Worm (Caenorhabditis elegans) whole organism, L4 larva: Measurements from ENCODE around the gene npr-28.
A peak's percentile ranks its signal among the peaks of the same experiment; 100 is the strongest.

Experiments
- F26F4.8 ChIP-seq: fragments of 200-800 bp; sonication (Bioruptor generic); conservative IDR thresholded peaks from 2 replicates; pipeline ENCODE4 v1.3.6; 2022; ENCODE audit warnings: missing genetic modification characterization, missing compliant biosample characterization
- F49E8.2 ChIP-seq: sonication (generic microtip); optimal IDR thresholded peaks from 2 replicates; lab custom pipeline; 2016; ENCODE audit warnings: missing compliant biosample characterization, mild to moderate bottlenecking, missing genetic modification characterization, borderline replicate concordance
- Y105C5A.15 ChIP-seq: fragments of 200-800 bp; sonication (Bioruptor generic); IDR thresholded peaks from 2 replicates; pipeline ENCODE4 v1.3.6; 2022; ENCODE audit warnings: missing genetic modification characterization, missing compliant biosample characterization
- aha-1 ChIP-seq: fragments of 150-350 bp; peaks from one replicate; lab custom pipeline; 2014; ENCODE audit warnings: missing biosample characterization, missing genetic modification characterization
- arid-1 ChIP-seq: fragments of 200-800 bp; sonication (Bioruptor generic); conservative IDR thresholded peaks from 2 replicates; pipeline ENCODE4 v1.3.6; 2022; ENCODE audit warnings: missing genetic modification reagents, missing genetic modification characterization, missing compliant biosample characterization
- ceh-44 ChIP-seq: fragments of 200-800 bp; sonication (Bioruptor generic); IDR thresholded peaks from 2 replicates; pipeline ENCODE4 v1.3.6; 2022; ENCODE audit warnings: missing genetic modification reagents, missing genetic modification characterization, missing compliant biosample characterization
- ceh-82 ChIP-seq: sonication (generic microtip); optimal IDR thresholded peaks from 2 replicates; lab custom pipeline; 2017; ENCODE audit warnings: missing biosample characterization, missing genetic modification characterization
- ctbp-1 ChIP-seq: fragments of 200-800 bp; sonication (Bioruptor generic); IDR thresholded peaks from 2 replicates; pipeline ENCODE4 v1.3.6; 2022; ENCODE audit warnings: missing genetic modification reagents, missing genetic modification characterization, missing compliant biosample characterization
- daf-12 ChIP-seq: fragments of 150-350 bp; optimal IDR thresholded peaks from 2 replicates; lab custom pipeline; 2014; ENCODE audit warnings: missing biosample characterization, missing genetic modification reagents, missing genetic modification characterization
- daf-16 ChIP-seq, 3 experiments: sonication (generic microtip); optimal IDR thresholded peaks; 2 replicates each; lab custom pipeline; 2016 to 2017; ENCODE audit warnings: missing genetic modification characterization in 3 of 3, missing genetic modification reagents in 3 of 3, mild to moderate bottlenecking in 2 of 3, missing compliant biosample characterization in 2 of 3, missing biosample characterization in 1 of 3, moderate library complexity in 1 of 3
- daf-19 ChIP-seq: fragments of 200-800 bp; sonication (Bioruptor generic); conservative IDR thresholded peaks from 2 replicates; pipeline ENCODE4 v1.3.6; 2022; ENCODE audit warnings: missing genetic modification characterization, missing compliant biosample characterization
- daf-8 ChIP-seq: fragments of 200-800 bp; sonication (Bioruptor generic); IDR thresholded peaks from 2 replicates; pipeline ENCODE4 v1.3.6; 2022; ENCODE audit warnings: missing genetic modification characterization, missing compliant biosample characterization
- dpl-1 ChIP-seq: fragments of 150-350 bp; optimal IDR thresholded peaks from 2 replicates; lab custom pipeline; 2014; ENCODE audit warnings: missing biosample characterization, missing genetic modification reagents, missing genetic modification characterization
- dve-1 ChIP-seq: sonication (generic microtip); optimal IDR thresholded peaks from 2 replicates; lab custom pipeline; 2017; ENCODE audit warnings: antibody characterized with exemption, mild to moderate bottlenecking, missing genetic modification characterization, missing compliant biosample characterization; ENCODE audit not compliant: insufficient read depth
- egl-43 ChIP-seq: fragments of 200-800 bp; sonication (Bioruptor generic); IDR thresholded peaks from 2 replicates; pipeline ENCODE4 v1.3.6; 2022; ENCODE audit warnings: missing genetic modification reagents, missing genetic modification characterization, missing compliant biosample characterization
- fkh-10 ChIP-seq: fragments of 150-350 bp; optimal IDR thresholded peaks from 2 replicates; lab custom pipeline; 2014; ENCODE audit warnings: missing biosample characterization, missing genetic modification reagents, missing genetic modification characterization
- hif-1 ChIP-seq, 2 experiments: sonication (generic microtip); optimal IDR thresholded peaks; 2 replicates each; lab custom pipeline; 2016 to 2017; ENCODE audit warnings: missing compliant biosample characterization in 2 of 2, missing genetic modification characterization in 2 of 2, missing genetic modification reagents in 2 of 2, missing genotype in 2 of 2, mild to moderate bottlenecking in 1 of 2
- hlh-11 ChIP-seq: fragments of 200-800 bp; sonication (Bioruptor generic); optimal IDR thresholded peaks from 2 replicates; lab custom pipeline; 2018; ENCODE audit warnings: mild to moderate bottlenecking, missing genetic modification characterization, missing compliant biosample characterization
- hlh-30 ChIP-seq: sonication (generic microtip); optimal IDR thresholded peaks from 2 replicates; lab custom pipeline; 2017; ENCODE audit warnings: antibody characterized with exemption, mild to moderate bottlenecking, missing genetic modification characterization, missing compliant biosample characterization; ENCODE audit not compliant: insufficient read depth
- hmg-1.1 ChIP-seq: fragments of 200-800 bp; sonication (Bioruptor generic); IDR thresholded peaks from 2 replicates; pipeline ENCODE4 v1.3.6; 2022; ENCODE audit warnings: missing genetic modification reagents, missing genetic modification characterization, missing compliant biosample characterization
- lin-38 ChIP-seq: fragments of 200-800 bp; sonication (Bioruptor generic); IDR thresholded peaks from 2 replicates; pipeline ENCODE4 v1.3.6; 2022; ENCODE audit warnings: missing genetic modification reagents, missing genetic modification characterization, missing compliant biosample characterization
- madf-9 ChIP-seq: fragments of 200-800 bp; sonication (Bioruptor generic); conservative IDR thresholded peaks from 2 replicates; pipeline ENCODE4 v1.3.6; 2022; ENCODE audit warnings: missing genetic modification reagents, missing genetic modification characterization, missing compliant biosample characterization
- mes-2 ChIP-seq: sonication (generic microtip); optimal IDR thresholded peaks from 2 replicates; lab custom pipeline; 2016; ENCODE audit warnings: missing genotype, mild to moderate bottlenecking, missing genetic modification characterization, missing compliant biosample characterization; ENCODE audit not compliant: poor library complexity, severe bottlenecking
- nhr-25 ChIP-seq: sonication (generic microtip); optimal IDR thresholded peaks from 2 replicates; lab custom pipeline; 2017; ENCODE audit warnings: missing genetic modification characterization, mild to moderate bottlenecking, missing compliant biosample characterization, antibody characterized with exemption, moderate library complexity, borderline replicate concordance; ENCODE audit not compliant: insufficient read depth
- nhr-42 ChIP-seq: fragments of 200-800 bp; sonication (Bioruptor generic); IDR thresholded peaks from 2 replicates; pipeline ENCODE4 v1.3.6; 2022; ENCODE audit warnings: missing genetic modification characterization, missing compliant biosample characterization
- nhr-76 ChIP-seq: fragments of 150-350 bp; optimal IDR thresholded peaks from 2 replicates; lab custom pipeline; 2014; ENCODE audit warnings: missing biosample characterization, missing genetic modification characterization
- php-3 ChIP-seq: fragments of 200-800 bp; sonication (Bioruptor generic); IDR thresholded peaks from 2 replicates; pipeline ENCODE4 v1.3.6; 2022; ENCODE audit warnings: missing genetic modification reagents, missing genetic modification characterization, missing compliant biosample characterization
- pqm-1 ChIP-seq: sonication (generic microtip); optimal IDR thresholded peaks from 2 replicates; lab custom pipeline; 2017; ENCODE audit warnings: missing biosample characterization, missing genetic modification characterization
- rbr-2 ChIP-seq: sonication (generic microtip); optimal IDR thresholded peaks from 2 replicates; lab custom pipeline; 2016; ENCODE audit warnings: missing genotype, missing genetic modification characterization, missing compliant biosample characterization
- sdz-12 ChIP-seq: fragments of 200-800 bp; sonication (Bioruptor generic); optimal IDR thresholded peaks from 2 replicates; lab custom pipeline; 2018; ENCODE audit warnings: mild to moderate bottlenecking, missing genetic modification characterization, missing compliant biosample characterization
- spr-1 ChIP-seq: sonication (generic microtip); optimal IDR thresholded peaks from 2 replicates; lab custom pipeline; 2016; ENCODE audit warnings: mild to moderate bottlenecking, missing genetic modification characterization, missing compliant biosample characterization
- spr-3 ChIP-seq: fragments of 200-800 bp; sonication (Bioruptor generic); optimal IDR thresholded peaks from 2 replicates; lab custom pipeline; 2018; ENCODE audit warnings: mild to moderate bottlenecking, missing genetic modification characterization, missing compliant biosample characterization
- unc-39 ChIP-seq: sonication (generic microtip); optimal IDR thresholded peaks from 2 replicates; lab custom pipeline; 2017; ENCODE audit warnings: missing biosample characterization, missing genetic modification characterization
- unc-62 ChIP-seq, 3 experiments: fragments of 150-350 bp in 1 of 3; sonication (generic microtip); optimal IDR thresholded peaks in 2 of 3; peaks in 1 of 3; 1 replicate in 1 of 3; 2 replicates in 2 of 3; lab custom pipeline; 2014 to 2017; ENCODE audit warnings: missing biosample characterization in 3 of 3, missing genetic modification characterization in 3 of 3, missing genetic modification reagents in 3 of 3, missing genotype in 1 of 3
- vab-7 ChIP-seq: fragments of 200-800 bp; sonication (Bioruptor generic); IDR thresholded peaks from 2 replicates; pipeline ENCODE4 v1.3.6; 2022; ENCODE audit warnings: missing genetic modification reagents, missing genetic modification characterization, missing compliant biosample characterization

npr-28 gene

DNA sequence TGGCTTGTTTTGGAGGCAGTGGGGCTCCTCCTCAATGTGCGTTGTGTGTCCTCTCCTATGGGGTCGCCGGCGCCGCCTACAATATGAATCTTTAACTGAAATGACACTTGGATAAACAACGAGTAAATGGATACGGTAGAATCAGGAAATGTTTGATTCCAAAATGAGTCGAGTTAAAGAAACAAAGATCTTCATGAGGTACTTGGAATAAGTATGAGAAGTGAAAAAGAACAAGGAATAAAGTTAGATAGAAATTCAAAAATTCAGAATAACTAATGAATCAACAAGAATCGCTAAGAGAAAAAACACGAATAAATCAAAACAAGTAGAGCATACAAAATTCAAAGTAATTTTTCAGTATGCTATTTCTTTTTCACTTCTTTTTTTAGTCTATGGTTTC is at the start of gene npr-28:
Gene npr-28 (minus strand): TSS at position 101 of the 400 bp plus-strand sequence.
- TF ChIP-seq aha-1: peak; percentile 70
- TF ChIP-seq daf-8 (GFP tag; lab: Robert Waterston, UW): no peak
- no peak for TF ChIP-seq lin-38
- TF ChIP-seq, all 104 proteins: peak for 1

ce11 chrX:8394279-8394678 is 43.4 kb upstream of the npr-28 start:
- TF ChIP-seq hmg-1.1 (GFP tag; lab: Robert Waterston, UW) (no peak), fkh-10 (GFP tag; lab: Kevin White, UChicago) (no peak)

DNA sequence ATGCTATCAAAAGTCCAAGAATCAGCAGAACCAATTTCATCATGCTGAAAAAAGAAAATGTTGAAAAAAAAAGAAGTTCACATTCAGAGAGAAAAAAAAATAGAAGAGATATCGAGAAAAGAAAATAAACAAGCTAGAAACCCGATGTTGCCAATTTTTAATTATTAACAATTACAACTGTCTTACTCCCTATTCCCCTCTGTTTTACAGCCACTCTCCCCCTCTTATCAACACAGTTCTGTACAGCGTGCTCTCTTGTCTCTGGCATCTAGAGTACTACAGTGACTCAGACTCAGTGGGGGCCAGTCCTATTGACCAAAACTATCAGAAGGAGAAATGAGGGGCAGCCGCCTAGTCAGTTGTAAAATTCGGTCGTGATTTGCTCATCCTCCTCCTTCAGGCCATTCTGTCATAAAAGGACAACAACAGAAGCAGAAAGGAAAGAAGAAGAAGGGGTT is 41.7 kb upstream of the npr-28 start, which contains the start of gene wrk-1:
Gene wrk-1 (minus strand): TSS at position 51 of the 458 bp plus-strand sequence.
- no peak for TF ChIP-seq madf-9 (GFP tag; lab: Robert Waterston, UW)
- peak in 1 of 2 experiments; percentile 93 for TF ChIP-seq unc-62 (GFP tag; optimal IDR thresholded peaks at IDR 0.05 in 1 of 2; lab: Kevin White, UChicago)
- TF ChIP-seq unc-62 (tag; optimal IDR thresholded peaks at IDR 0.05; lab: Kevin White, UChicago): no peak
- no peak for TF ChIP-seq dpl-1 (GFP tag; lab: Kevin White, UChicago)
- no peak for TF ChIP-seq ctbp-1
- peak; percentile 27 for TF ChIP-seq hlh-11 (tag; lab: Kevin White, UChicago)
- TF ChIP-seq pqm-1 (tag; lab: Kevin White, UChicago): peak; percentile 43
- peak; percentile 43 for TF ChIP-seq dve-1 (tag; lab: Kevin White, UChicago)
- TF ChIP-seq daf-16 (GFP tag; optimal IDR thresholded peaks at IDR 0.05; lab: Kevin White, UChicago): no peak
- TF ChIP-seq daf-16 (tag; optimal IDR thresholded peaks at IDR 0.05; lab: Kevin White, UChicago): peak; percentile 35

ce11 chrX:8391505-8391904 is 40.6 kb upstream of the npr-28 start:
- TF ChIP-seq spr-1 (tag; lab: Kevin White, UChicago): no peak
- TF ChIP-seq nhr-76: no peak
- TF ChIP-seq unc-62 (GFP tag; optimal IDR thresholded peaks at IDR 0.05 in 1 of 2; lab: Kevin White, UChicago): peak in 1 of 2 experiments; percentile 67
- no peak for TF ChIP-seq unc-62 (tag; optimal IDR thresholded peaks at IDR 0.05; lab: Kevin White, UChicago)
- TF ChIP-seq hif-1 (tag; optimal IDR thresholded peaks at IDR 0.05; lab: Kevin White, UChicago): no peak

- TF ChIP-seq aha-1 (peak; percentile 83), daf-16 (GFP tag; optimal IDR thresholded peaks at IDR 0.05; lab: Kevin White, UChicago) (peak in 1 of 2 experiments; percentile 89), daf-16 (tag; optimal IDR thresholded peaks at IDR 0.05; lab: Kevin White, UChicago) (no peak), spr-3 (GFP tag; lab: Kevin White, UChicago) (no peak)
Measured at ce11 chrX:8390508-8390907, 39.6 kb upstream of the npr-28 start.

ce11 chrX:8386068-8386851 is 35.4 kb upstream of the npr-28 start:
- 0 out of 2 replicates have a peak, but pooled peaks have one; percentile 9 for TF ChIP-seq daf-19 (GFP tag; lab: Robert Waterston, UW)
- peak; percentile 67 for TF ChIP-seq vab-7 (GFP tag; lab: Robert Waterston, UW)
- peak; percentile 35; the same call in 1 of the 2 replicates for TF ChIP-seq arid-1
- 0 out of 2 replicates have a peak, but pooled peaks have one; percentile 43 for TF ChIP-seq php-3 (GFP tag; lab: Robert Waterston, UW)
- TF ChIP-seq F26F4.8 (GFP tag; lab: Robert Waterston, UW): 0 out of 2 replicates have a peak, but pooled peaks have one; percentile 39
- TF ChIP-seq hmg-1.1 (GFP tag; lab: Robert Waterston, UW): peak; percentile 83
- TF ChIP-seq unc-39: no peak
- peak; percentile 66 for TF ChIP-seq rbr-2 (tag; lab: Kevin White, UChicago)
- no peak for TF ChIP-seq F49E8.2
- TF ChIP-seq nhr-25: peak; percentile 60
- no peak for TF ChIP-seq sdz-12 (GFP tag; lab: Kevin White, UChicago)
- TF ChIP-seq mes-2 (tag; lab: Kevin White, UChicago): peak; percentile 82
- no peak for TF ChIP-seq daf-12 (tag; lab: Kevin White, UChicago)
- 0 out of 2 replicates have a peak, but pooled peaks have one; percentile 52 for TF ChIP-seq Y105C5A.15 (GFP tag; lab: Robert Waterston, UW)
- peak; percentile 72 for TF ChIP-seq egl-43 (GFP tag; lab: Robert Waterston, UW)
- TF ChIP-seq spr-1 (tag; lab: Kevin White, UChicago): peak; percentile 12
- TF ChIP-seq hif-1 (tag; optimal IDR thresholded peaks at IDR 0.05; lab: Kevin White, UChicago): peak in 1 of 2 experiments; percentile 6
- TF ChIP-seq pqm-1 (tag; lab: Kevin White, UChicago): no peak
- peak; percentile 54; the same call in 1 of the 2 replicates for TF ChIP-seq ceh-44
- TF ChIP-seq hlh-11 (tag; lab: Kevin White, UChicago): peak; percentile 16
- TF ChIP-seq ceh-82 (tag; lab: Kevin White, UChicago): no peak
- 0 out of 2 replicates have a peak, but pooled peaks have one; percentile 13 for TF ChIP-seq nhr-42 (GFP tag; lab: Robert Waterston, UW)
- TF ChIP-seq hlh-30 (tag; lab: Kevin White, UChicago): peak; percentile 67
